Worm (Caenorhabditis elegans) whole organism, L2 larva: ENCODE measurements around the gene sra-35.

Source experiments
- C34F6.9 ChIP-seq: fragments of 150-350 bp; optimal IDR thresholded peaks from 2 replicates; lab custom pipeline; 2014; ENCODE audit warnings: missing biosample characterization, missing genetic modification characterization
- F13H6.1 ChIP-seq: sonication (generic microtip); optimal IDR thresholded peaks from 2 replicates; lab custom pipeline; 2016; ENCODE audit warnings: missing genetic modification characterization, missing compliant biosample characterization
- R02D3.7 ChIP-seq: fragments of 150-350 bp; optimal IDR thresholded peaks from 2 replicates; lab custom pipeline; 2014; ENCODE audit warnings: missing biosample characterization, missing genetic modification characterization
- Y55F3AM.14 ChIP-seq: fragments of 200-800 bp; sonication (Bioruptor generic); optimal IDR thresholded peaks from 2 replicates; lab custom pipeline; 2018; ENCODE audit warnings: mild to moderate bottlenecking, missing genetic modification characterization, missing compliant biosample characterization
- alr-1 ChIP-seq: fragments of 150-350 bp; optimal IDR thresholded peaks from 2 replicates; lab custom pipeline; 2014; ENCODE audit warnings: missing biosample characterization, missing genetic modification characterization
- aly-2 ChIP-seq: fragments of 150-350 bp; optimal IDR thresholded peaks from 2 replicates; lab custom pipeline; 2014; ENCODE audit warnings: missing biosample characterization, missing genetic modification characterization
- ama-1 ChIP-seq: fragments of 150-350 bp; optimal IDR thresholded peaks from 2 replicates; lab custom pipeline; 2018; ENCODE audit warnings: inconsistent platforms
- blmp-1 ChIP-seq: sonication (generic microtip); optimal IDR thresholded peaks from 2 replicates; lab custom pipeline; 2017; ENCODE audit warnings: missing genetic modification characterization, mild to moderate bottlenecking, missing compliant biosample characterization, antibody characterized with exemption, moderate library complexity; ENCODE audit not compliant: insufficient read depth
- ceh-16 ChIP-seq: fragments of 150-350 bp; optimal IDR thresholded peaks from 2 replicates; lab custom pipeline; 2014; ENCODE audit warnings: missing biosample characterization, missing genetic modification characterization
- crh-2 ChIP-seq: sonication (generic microtip); optimal IDR thresholded peaks from 2 replicates; lab custom pipeline; 2017; ENCODE audit warnings: missing biosample characterization, missing genetic modification characterization
- egl-27 ChIP-seq: sonication (generic microtip); optimal IDR thresholded peaks from 3 replicates; lab custom pipeline; 2017; ENCODE audit warnings: missing biosample characterization, missing genetic modification reagents, missing genetic modification characterization
- elt-1 ChIP-seq: fragments of 150-350 bp; optimal IDR thresholded peaks from 2 replicates; lab custom pipeline; 2014; ENCODE audit warnings: missing biosample characterization, missing genetic modification characterization
- fos-1 ChIP-seq: fragments of 150-350 bp; optimal IDR thresholded peaks from 2 replicates; lab custom pipeline; 2014; ENCODE audit warnings: missing biosample characterization, missing genetic modification characterization
- gmeb-1 ChIP-seq: fragments of 150-350 bp; optimal IDR thresholded peaks from 2 replicates; lab custom pipeline; 2014; ENCODE audit warnings: missing biosample characterization, missing genetic modification characterization
- lin-11 ChIP-seq: fragments of 150-350 bp; sonication (generic microtip); optimal IDR thresholded peaks from 2 replicates; lab custom pipeline; 2014; ENCODE audit warnings: missing biosample characterization, missing genetic modification characterization, inconsistent platforms, mixed read lengths
- lin-13 ChIP-seq: fragments of 150-350 bp; optimal IDR thresholded peaks from 2 replicates; lab custom pipeline; 2014; ENCODE audit warnings: missing biosample characterization, missing genetic modification reagents, missing genetic modification characterization
- lsy-2 ChIP-seq, 2 experiments: fragments of 150-350 bp in 1 of 2; sonication (generic microtip) in 1 of 2; optimal IDR thresholded peaks; 2 replicates each; lab custom pipeline; 2014 to 2017; ENCODE audit warnings: missing biosample characterization in 2 of 2, missing genetic modification characterization in 2 of 2
- mab-5 ChIP-seq: fragments of 150-350 bp; optimal IDR thresholded peaks from 2 replicates; lab custom pipeline; 2014; ENCODE audit warnings: missing biosample characterization, missing genetic modification characterization
- mbf-1 ChIP-seq: sonication (generic microtip); optimal IDR thresholded peaks from 2 replicates; lab custom pipeline; 2017; ENCODE audit warnings: missing biosample characterization, missing genetic modification characterization
- mdl-1 ChIP-seq, 2 experiments: fragments of 150-350 bp in 1 of 2; sonication (generic microtip) in 1 of 2; optimal IDR thresholded peaks; 2 replicates each; lab custom pipeline; 2017; ENCODE audit warnings: missing biosample characterization in 2 of 2, missing genetic modification characterization in 2 of 2
- nhr-10 ChIP-seq: sonication (generic microtip); optimal IDR thresholded peaks from 2 replicates; lab custom pipeline; 2017; ENCODE audit warnings: missing biosample characterization, missing genetic modification characterization
- nhr-11 ChIP-seq: fragments of 150-350 bp; optimal IDR thresholded peaks from 2 replicates; lab custom pipeline; 2014; ENCODE audit warnings: missing biosample characterization, missing genetic modification characterization
- nhr-12 ChIP-seq: fragments of 150-350 bp; optimal IDR thresholded peaks from 2 replicates; lab custom pipeline; 2014; ENCODE audit warnings: missing biosample characterization, missing genetic modification characterization
- nhr-129 ChIP-seq: fragments of 150-350 bp; optimal IDR thresholded peaks from 2 replicates; lab custom pipeline; 2014; ENCODE audit warnings: missing biosample characterization, missing genetic modification characterization
- nhr-21 ChIP-seq: fragments of 150-350 bp; optimal IDR thresholded peaks from 2 replicates; lab custom pipeline; 2014; ENCODE audit warnings: missing biosample characterization, missing genetic modification characterization
- nhr-23 ChIP-seq: fragments of 150-350 bp; optimal IDR thresholded peaks from 2 replicates; lab custom pipeline; 2014; ENCODE audit warnings: missing biosample characterization, missing genetic modification reagents, missing genetic modification characterization
- nhr-237 ChIP-seq: fragments of 150-350 bp; optimal IDR thresholded peaks from 2 replicates; lab custom pipeline; 2014; ENCODE audit warnings: missing biosample characterization, missing genetic modification characterization
- nhr-25 ChIP-seq: fragments of 150-350 bp; sonication (generic microtip); optimal IDR thresholded peaks from 3 replicates; lab custom pipeline; 2014; ENCODE audit warnings: missing biosample characterization, missing genetic modification characterization
- peb-1 ChIP-seq: fragments of 150-350 bp; optimal IDR thresholded peaks from 2 replicates; lab custom pipeline; 2014; ENCODE audit warnings: missing biosample characterization, missing genetic modification characterization
- sem-4 ChIP-seq: fragments of 150-350 bp; optimal IDR thresholded peaks from 2 replicates; lab custom pipeline; 2014; ENCODE audit warnings: missing biosample characterization, missing genetic modification reagents, missing genetic modification characterization
- sma-3 ChIP-seq: sonication (generic microtip); optimal IDR thresholded peaks from 2 replicates; lab custom pipeline; 2016; ENCODE audit warnings: missing genetic modification reagents, missing genetic modification characterization, missing compliant biosample characterization
- sma-9 ChIP-seq, 2 experiments: fragments of 150-350 bp in 1 of 2; sonication (generic microtip) in 1 of 2; optimal IDR thresholded peaks; 2 replicates each; lab custom pipeline; 2014 to 2016; ENCODE audit warnings: missing genetic modification characterization in 2 of 2, mild to moderate bottlenecking in 1 of 2, missing biosample characterization in 1 of 2, missing compliant biosample characterization in 1 of 2, missing genetic modification reagents in 1 of 2, moderate library complexity in 1 of 2
- snpc-4 ChIP-seq: fragments of 150-350 bp; optimal IDR thresholded peaks from 2 replicates; lab custom pipeline; 2014; ENCODE audit warnings: missing biosample characterization, missing genetic modification characterization
- unc-39 ChIP-seq: fragments of 150-350 bp; optimal IDR thresholded peaks from 2 replicates; lab custom pipeline; 2014; ENCODE audit warnings: missing biosample characterization, missing genetic modification characterization
- unc-55 ChIP-seq: fragments of 150-350 bp; sonication (generic microtip); optimal IDR thresholded peaks from 3 replicates; lab custom pipeline; 2014; ENCODE audit warnings: missing biosample characterization, missing genetic modification reagents, missing genetic modification characterization
- unc-62 ChIP-seq: fragments of 150-350 bp; optimal IDR thresholded peaks from 2 replicates; lab custom pipeline; 2014; ENCODE audit warnings: missing biosample characterization, missing genetic modification reagents, missing genetic modification characterization
- zag-1 ChIP-seq: fragments of 150-350 bp; optimal IDR thresholded peaks from 2 replicates; lab custom pipeline; 2014; ENCODE audit warnings: missing biosample characterization, missing genetic modification characterization
- ztf-11 ChIP-seq: sonication (generic microtip); optimal IDR thresholded peaks from 2 replicates; lab custom pipeline; 2017; ENCODE audit warnings: missing biosample characterization, missing genetic modification characterization

Gene sra-35

ce11 chrII:4517254-4517653 lies 10.4 kb downstream of the sra-35 start:
- no peak for TF ChIP-seq lin-11 (tag; lab: Kevin White, UChicago)
- TF ChIP-seq R02D3.7 (tag; lab: Kevin White, UChicago): no peak
- no peak for TF ChIP-seq nhr-23 (tag; lab: Kevin White, UChicago)
- no peak for TF ChIP-seq sma-3 (GFP tag; lab: Kevin White, UChicago)
- no peak for TF ChIP-seq peb-1
- no peak for TF ChIP-seq nhr-10
- no peak for TF ChIP-seq nhr-12 (tag; lab: Kevin White, UChicago)
- no peak for TF ChIP-seq fos-1 (tag; lab: Kevin White, UChicago)

DNA sequence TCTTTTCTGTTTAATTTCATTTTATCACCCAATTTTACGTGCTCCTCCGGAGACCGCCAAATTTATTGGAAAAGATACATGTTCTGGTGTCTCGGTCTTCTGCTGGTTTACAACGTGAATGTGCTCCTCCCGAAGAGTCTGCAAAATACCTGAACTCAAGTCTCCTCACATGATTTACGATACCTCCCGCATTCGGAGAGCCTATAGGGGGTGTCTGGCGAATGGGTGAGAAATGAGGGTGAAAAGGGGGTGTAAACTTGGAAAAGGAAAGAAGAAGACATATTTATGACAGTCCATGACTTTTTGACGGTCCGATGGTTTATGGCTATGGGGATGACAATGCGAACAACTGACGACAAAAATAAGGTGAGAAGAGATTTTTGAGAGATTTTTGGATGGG lies 11.4 kb downstream of the sra-35 start:
- no peak for TF ChIP-seq nhr-10
- TF ChIP-seq egl-27 (tag; lab: Kevin White, UChicago): no peak

DNA sequence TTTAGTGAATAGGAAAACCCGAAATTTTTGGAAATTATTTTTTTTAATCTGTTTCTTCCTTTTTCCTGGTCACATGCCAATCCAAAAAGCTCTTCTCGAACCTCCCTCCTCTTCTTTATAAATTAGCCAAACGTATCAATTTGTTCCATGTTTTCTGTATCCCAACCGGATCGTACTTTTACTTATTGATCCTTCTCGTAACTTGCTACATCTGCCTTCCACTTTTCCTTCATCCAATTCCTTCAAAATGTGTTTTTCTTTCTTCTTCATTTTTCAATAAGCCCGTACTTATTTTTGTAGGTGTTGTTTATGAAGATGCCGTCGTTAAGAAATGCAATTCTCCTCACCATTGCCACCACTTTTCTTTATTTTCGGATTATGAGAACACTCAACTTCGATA lies 15.8 kb downstream of the sra-35 start, which contains the start of gene cyp-23A1:
cyp-23A1 (plus strand) TSS at position 301 of the 400 bp plus-strand sequence.
- TF ChIP-seq sem-4 (tag; lab: Kevin White, UChicago) (no peak), F13H6.1 (tag; lab: Kevin White, UChicago) (no peak), unc-39 (tag; lab: Kevin White, UChicago) (no peak), lin-11 (tag; lab: Kevin White, UChicago) (no peak), gmeb-1 (tag; lab: Kevin White, UChicago) (no peak), snpc-4 (tag; lab: Kevin White, UChicago) (no peak)

- TF ChIP-seq nhr-21 (tag; lab: Kevin White, UChicago) (no peak), blmp-1 (peak; percentile 12)
Observed at ce11 chrII:4510684-4511083, 17.0 kb downstream of the sra-35 start.

DNA sequence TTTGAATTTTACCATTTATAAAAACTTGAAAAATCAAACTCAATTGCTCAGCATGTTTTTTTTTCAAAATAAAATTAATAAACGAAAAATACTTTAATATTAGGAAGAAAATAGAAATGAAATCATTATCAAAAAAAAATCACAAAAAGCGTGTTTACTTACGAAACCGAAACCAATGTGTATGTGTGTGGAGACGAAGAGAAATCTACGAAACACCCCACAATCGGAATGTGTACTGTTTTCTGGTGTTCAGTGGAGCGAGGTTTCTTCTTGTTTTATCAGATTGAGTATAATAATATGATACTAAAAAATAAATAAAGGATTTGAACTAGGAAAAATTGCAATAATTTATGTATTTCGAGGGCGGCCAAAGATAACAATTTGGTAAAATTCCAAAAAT lies 20.0 kb downstream of the sra-35 start:
- TF ChIP-seq R02D3.7 (tag; lab: Kevin White, UChicago) (no peak), egl-27 (tag; lab: Kevin White, UChicago) (no peak), mdl-1 (tag; optimal IDR thresholded peaks at IDR 0.05; lab: Kevin White, UChicago) (no peak), nhr-11 (tag; lab: Kevin White, UChicago) (no peak), fos-1 (tag; lab: Kevin White, UChicago) (peak; percentile 74), unc-62 (GFP tag; lab: Kevin White, UChicago) (no peak), mab-5 (tag; lab: Kevin White, UChicago) (no peak), elt-1 (tag; lab: Kevin White, UChicago) (no peak), ama-1 (lab: Kevin White, UChicago) (no peak), zag-1 (tag; lab: Kevin White, UChicago) (no peak), nhr-25 (tag; lab: Kevin White, UChicago) (no peak), ztf-11 (tag; lab: Kevin White, UChicago) (no peak), mbf-1 (tag; lab: Kevin White, UChicago) (no peak), crh-2 (peak; percentile 33), unc-39 (tag; lab: Kevin White, UChicago) (no peak), sma-3 (GFP tag; lab: Kevin White, UChicago) (peak; percentile 18), gmeb-1 (tag; lab: Kevin White, UChicago) (no peak), alr-1 (tag; lab: Kevin White, UChicago) (no peak), lsy-2 (tag; optimal IDR thresholded peaks at IDR 0.05; lab: Kevin White, UChicago) (peak in 1 of 2 experiments; percentile 38), ceh-16 (tag; lab: Kevin White, UChicago) (no peak), unc-55 (GFP tag; lab: Kevin White, UChicago) (no peak), Y55F3AM.14 (no peak)

DNA sequence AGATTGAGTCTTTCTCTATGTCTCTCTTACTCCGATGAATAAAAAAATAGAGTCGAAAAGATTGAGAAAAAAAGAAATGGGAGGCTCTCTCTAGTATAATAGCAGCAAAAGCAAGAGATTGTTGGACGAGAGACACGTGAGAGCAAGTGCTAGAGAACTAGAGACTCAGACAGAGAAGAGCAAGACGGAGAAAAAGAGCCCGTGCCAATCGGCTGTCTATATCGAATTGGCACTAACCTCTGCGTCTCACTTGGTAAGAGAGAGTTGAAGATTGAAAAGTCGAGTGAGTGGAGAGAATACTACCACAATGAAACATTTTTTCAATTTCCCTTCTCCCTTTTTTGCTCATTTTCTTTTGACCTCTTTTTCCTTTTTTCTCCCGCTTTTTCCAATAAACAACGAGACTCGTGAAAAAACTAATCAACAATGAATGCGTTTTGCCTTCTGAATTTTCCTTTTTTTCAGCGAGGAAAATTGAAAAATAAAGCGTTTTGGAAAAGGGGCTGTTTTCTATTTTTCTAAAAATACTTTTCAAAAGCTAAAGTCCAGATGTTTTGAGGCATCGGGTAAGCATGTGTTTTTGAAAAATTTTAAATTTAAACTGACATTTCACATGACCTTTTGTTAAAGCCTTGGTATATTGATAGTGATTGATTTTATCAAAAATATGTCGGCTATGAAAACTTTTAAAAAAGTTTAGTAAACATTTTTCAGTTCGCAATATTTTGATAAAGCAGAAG lies 21.0 kb downstream of the sra-35 start:
- TF ChIP-seq aly-2 (tag; lab: Kevin White, UChicago) (no peak), snpc-4 (tag; lab: Kevin White, UChicago) (peak; percentile 57), sem-4 (tag; lab: Kevin White, UChicago) (peak; percentile 60), F13H6.1 (tag; lab: Kevin White, UChicago) (peak; percentile 84), C34F6.9 (tag; lab: Kevin White, UChicago) (peak; percentile 82), lin-11 (tag; lab: Kevin White, UChicago) (peak; percentile 17), nhr-129 (tag; lab: Kevin White, UChicago) (peak; percentile 84), lsy-2 (tag; optimal IDR thresholded peaks at IDR 0.05; lab: Kevin White, UChicago) (peak; percentile 45 to 78), mdl-1 (tag; optimal IDR thresholded peaks at IDR 0.05; lab: Kevin White, UChicago) (peak; percentile 75 to 88), crh-2 (peak; percentile 76), nhr-237 (tag; lab: Kevin White, UChicago) (no peak), unc-55 (GFP tag; lab: Kevin White, UChicago) (peak; percentile 80), egl-27 (tag; lab: Kevin White, UChicago) (peak; percentile 10), fos-1 (tag; lab: Kevin White, UChicago) (peak; percentile 42), sma-9 (GFP tag; optimal IDR thresholded peaks at IDR 0.05; lab: Kevin White, UChicago) (peak; percentile 76), sma-9 (tag; optimal IDR thresholded peaks at IDR 0.05; lab: Kevin White, UChicago) (no peak), mab-5 (tag; lab: Kevin White, UChicago) (peak; percentile 40), unc-62 (GFP tag; lab: Kevin White, UChicago) (no peak), blmp-1 (no peak), lin-13 (GFP tag; lab: Kevin White, UChicago) (peak; percentile 45), zag-1 (tag; lab: Kevin White, UChicago) (peak; percentile 43)
